Fruit fly (Drosophila melanogaster) whole organism, pupa: Measurements from ENCODE around the gene CG4842.
A peak's percentile ranks its signal among the peaks of the same experiment; 100 is the strongest.

Experiments
- CG10348 ChIP-seq: fragments of 200-800 bp; sonication (Bioruptor generic); IDR thresholded peaks from 2 replicates; pipeline ENCODE4 v1.3.6; 2022; ENCODE audit warnings: missing biosample characterization, missing genetic modification characterization
- CG12605 ChIP-seq: fragments of 200-800 bp; sonication (Bioruptor generic); IDR thresholded peaks from 2 replicates; pipeline ENCODE4 v1.3.6; 2022; ENCODE audit warnings: missing biosample characterization, missing genetic modification characterization
- CG13204 ChIP-seq: fragments of 200-800 bp; sonication (Bioruptor generic); optimal IDR thresholded peaks from 2 replicates; lab custom pipeline; 2018; ENCODE audit warnings: missing biosample characterization, mild to moderate bottlenecking, missing genetic modification characterization, moderate library complexity
- CG14655 ChIP-seq: fragments of 200-800 bp; sonication (Bioruptor generic); optimal IDR thresholded peaks from 3 replicates; lab custom pipeline; 2017; ENCODE audit warnings: mild to moderate bottlenecking, missing biosample characterization, missing genetic modification reagents, missing genetic modification characterization
- CG15710 ChIP-seq: fragments of 200-800 bp; sonication (Bioruptor generic); optimal IDR thresholded peaks from 2 replicates; lab custom pipeline; 2018; ENCODE audit warnings: missing biosample characterization, mild to moderate bottlenecking, missing genetic modification characterization, moderate library complexity
- CG17806 ChIP-seq: fragments of 200-800 bp; sonication (Bioruptor generic); optimal IDR thresholded peaks from 2 replicates; lab custom pipeline; 2018; ENCODE audit warnings: missing biosample characterization, mild to moderate bottlenecking, missing genetic modification characterization, moderate library complexity
- CG32121 ChIP-seq: fragments of 200-800 bp; sonication (Bioruptor generic); IDR thresholded peaks from 2 replicates; pipeline ENCODE4 v1.3.6; 2022; ENCODE audit warnings: missing biosample characterization, missing genetic modification characterization
- CG34367 ChIP-seq: fragments of 200-800 bp; sonication (Bioruptor generic); optimal IDR thresholded peaks from 2 replicates; lab custom pipeline; 2018; ENCODE audit warnings: missing biosample characterization, mild to moderate bottlenecking, missing genetic modification characterization
- CG4496 ChIP-seq: fragments of 200-800 bp; sonication (Bioruptor generic); IDR thresholded peaks from 3 replicates; pipeline ENCODE4 v1.3.6; 2022; ENCODE audit warnings: missing biosample characterization, missing genetic modification characterization
- CG8159 ChIP-seq: fragments of 200-800 bp; sonication (Bioruptor generic); optimal IDR thresholded peaks from 3 replicates; lab custom pipeline; 2018; ENCODE audit warnings: missing biosample characterization, mild to moderate bottlenecking, missing genetic modification characterization, moderate library complexity
- CG8301 ChIP-seq: fragments of 200-800 bp; sonication (Bioruptor generic); optimal IDR thresholded peaks from 2 replicates; lab custom pipeline; 2018; ENCODE audit warnings: missing biosample characterization, mild to moderate bottlenecking, missing genetic modification characterization
- CG9948 ChIP-seq: fragments of 200-800 bp; sonication (Bioruptor generic); optimal IDR thresholded peaks from 2 replicates; lab custom pipeline; 2018; ENCODE audit warnings: missing biosample characterization, mild to moderate bottlenecking, missing genetic modification characterization, moderate library complexity
- D1 ChIP-seq: fragments of 200-800 bp; sonication (Bioruptor generic); optimal IDR thresholded peaks from 2 replicates; lab custom pipeline; 2018; ENCODE audit warnings: missing biosample characterization, mild to moderate bottlenecking, missing genetic modification characterization, moderate library complexity
- EcR ChIP-seq: fragments of 200-800 bp; sonication (Bioruptor generic); optimal IDR thresholded peaks from 3 replicates; lab custom pipeline; 2019; ENCODE audit warnings: missing biosample characterization, missing genetic modification characterization, mild to moderate bottlenecking, moderate library complexity, missing genetic modification reagents
- Ets98B ChIP-seq: fragments of 200-800 bp; sonication (Bioruptor generic); IDR thresholded peaks from 2 replicates; pipeline ENCODE4 v1.3.6; 2022; ENCODE audit warnings: missing biosample characterization, missing genetic modification characterization
- Pif1A ChIP-seq: fragments of 200-800 bp; sonication (Bioruptor generic); optimal IDR thresholded peaks from 3 replicates; lab custom pipeline; 2016; ENCODE audit warnings: missing biosample characterization, missing genetic modification characterization
- Pif1B ChIP-seq: fragments of 200-800 bp; sonication (Bioruptor generic); optimal IDR thresholded peaks from 3 replicates; lab custom pipeline; 2016; ENCODE audit warnings: missing biosample characterization, missing genetic modification characterization
- Snoo ChIP-seq: fragments of 200-800 bp; sonication (Bioruptor generic); optimal IDR thresholded peaks from 3 replicates; lab custom pipeline; 2017; ENCODE audit warnings: missing biosample characterization, mild to moderate bottlenecking, missing genetic modification characterization, inconsistent platforms
- fd96Ca ChIP-seq: fragments of 200-800 bp; sonication (Bioruptor generic); IDR thresholded peaks from 3 replicates; pipeline ENCODE4 v1.3.6; 2022; ENCODE audit warnings: missing biosample characterization, missing genetic modification characterization
- gl ChIP-seq: fragments of 200-800 bp; sonication (Bioruptor generic); optimal IDR thresholded peaks from 2 replicates; lab custom pipeline; 2018; ENCODE audit warnings: missing biosample characterization, mild to moderate bottlenecking, missing genetic modification characterization
- rn ChIP-seq: fragments of 200-800 bp; sonication (Bioruptor generic); IDR thresholded peaks from 2 replicates; pipeline ENCODE4 v1.3.6; 2022; ENCODE audit warnings: missing biosample characterization, missing genetic modification characterization

CG4842 gene

DNA sequence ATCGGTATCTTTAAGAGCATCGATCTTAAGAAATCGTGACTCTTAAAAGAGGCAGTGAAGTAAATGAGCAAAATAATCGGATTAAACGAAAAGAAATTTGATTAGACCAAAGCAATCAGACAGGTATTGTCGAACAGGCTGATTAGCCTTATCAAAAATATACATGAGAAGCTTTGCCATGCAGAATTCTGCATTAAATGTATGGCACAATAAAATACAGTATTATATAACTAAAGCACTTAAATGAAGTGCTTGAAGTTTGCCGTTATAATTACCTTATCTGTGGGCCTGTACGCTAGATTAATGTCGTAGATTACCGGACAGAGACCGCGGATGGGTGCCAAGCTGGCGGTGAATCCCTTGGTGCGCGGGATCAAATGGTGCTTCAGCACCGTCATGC, 14.9 kb downstream of the CG4842 start:
- TF ChIP-seq rn (GFP tag; lab: Robert Waterston, UW): no peak
- TF ChIP-seq CG10348 (GFP tag; lab: Robert Waterston, UW): no peak
- no peak for TF ChIP-seq D1 (tag; lab: Kevin White, UChicago)
- no peak for TF ChIP-seq gl (tag; lab: Kevin White, UChicago)
- TF ChIP-seq CG17806 (tag; lab: Kevin White, UChicago): no peak
- TF ChIP-seq Snoo (tag; lab: Kevin White, UChicago): no peak
- TF ChIP-seq Pif1B (GFP tag; lab: Kevin White, UChicago): no peak
- no peak for TF ChIP-seq EcR (GFP tag; lab: Kevin White, UChicago)
- TF ChIP-seq CG12605: no peak
- no peak for TF ChIP-seq Pif1A (GFP tag; lab: Kevin White, UChicago)
- no peak for TF ChIP-seq CG14655 (GFP tag; lab: Kevin White, UChicago)
- TF ChIP-seq CG34367: no peak
- no peak for TF ChIP-seq Ets98B (GFP tag; lab: Robert Waterston, UW)
- no peak for TF ChIP-seq CG32121 (GFP tag; lab: Robert Waterston, UW)
- no peak for TF ChIP-seq CG4496
- no peak for TF ChIP-seq CG8159 (tag; lab: Kevin White, UChicago)
- no peak for TF ChIP-seq fd96Ca
- no peak for TF ChIP-seq CG9948 (tag; lab: Kevin White, UChicago)
- no peak for TF ChIP-seq CG13204 (GFP tag; lab: Kevin White, UChicago)
- no peak for TF ChIP-seq CG15710 (tag; lab: Kevin White, UChicago)

dm6 chr3L:16384145-16384705, 16.0 kb downstream of the CG4842 start:
- TF ChIP-seq CG8159 (tag; lab: Kevin White, UChicago): no peak
- TF ChIP-seq Pif1A (GFP tag; lab: Kevin White, UChicago): no peak
- peak; percentile 12 for TF ChIP-seq CG8301 (tag; lab: Kevin White, UChicago)
- no peak for TF ChIP-seq CG17806 (tag; lab: Kevin White, UChicago)
- TF ChIP-seq CG15710 (tag; lab: Kevin White, UChicago): no peak
- no peak for TF ChIP-seq D1 (tag; lab: Kevin White, UChicago)
- no peak for TF ChIP-seq CG10348 (GFP tag; lab: Robert Waterston, UW)
- TF ChIP-seq CG14655 (GFP tag; lab: Kevin White, UChicago): no peak
- TF ChIP-seq CG34367: no peak
- TF ChIP-seq CG32121 (GFP tag; lab: Robert Waterston, UW): no peak
- peak; percentile 41; the same call in 1 of the 3 replicates for TF ChIP-seq CG4496
- no peak for TF ChIP-seq CG9948 (tag; lab: Kevin White, UChicago)
- TF ChIP-seq CG13204 (GFP tag; lab: Kevin White, UChicago): no peak
- peak; percentile 37; the same call in 1 of the 2 replicates for TF ChIP-seq CG12605
- TF ChIP-seq gl (tag; lab: Kevin White, UChicago): peak; percentile 18
- TF ChIP-seq rn (GFP tag; lab: Robert Waterston, UW): no peak
- 0 out of 2 replicates have a peak, but pooled peaks have one; percentile 32 for TF ChIP-seq Ets98B (GFP tag; lab: Robert Waterston, UW)
- TF ChIP-seq EcR (GFP tag; lab: Kevin White, UChicago): no peak
- TF ChIP-seq Snoo (tag; lab: Kevin White, UChicago): no peak
- TF ChIP-seq Pif1B (GFP tag; lab: Kevin White, UChicago): no peak
- peak; percentile 40; the same call in 1 of the 3 replicates for TF ChIP-seq fd96Ca

dm6 chr3L:16385252-16385879, 17.2 kb downstream of the CG4842 start:
- TF ChIP-seq EcR (GFP tag; lab: Kevin White, UChicago): peak; percentile 93
- 0 out of 3 replicates have a peak, but pooled peaks have one; percentile 52 for TF ChIP-seq CG4496
- TF ChIP-seq Pif1A (GFP tag; lab: Kevin White, UChicago): peak; percentile 43
- no peak for TF ChIP-seq CG13204 (GFP tag; lab: Kevin White, UChicago)
- 0 out of 2 replicates have a peak, but pooled peaks have one; percentile 14 for TF ChIP-seq CG12605
- TF ChIP-seq, all 21 proteins: peak for 4

DNA sequence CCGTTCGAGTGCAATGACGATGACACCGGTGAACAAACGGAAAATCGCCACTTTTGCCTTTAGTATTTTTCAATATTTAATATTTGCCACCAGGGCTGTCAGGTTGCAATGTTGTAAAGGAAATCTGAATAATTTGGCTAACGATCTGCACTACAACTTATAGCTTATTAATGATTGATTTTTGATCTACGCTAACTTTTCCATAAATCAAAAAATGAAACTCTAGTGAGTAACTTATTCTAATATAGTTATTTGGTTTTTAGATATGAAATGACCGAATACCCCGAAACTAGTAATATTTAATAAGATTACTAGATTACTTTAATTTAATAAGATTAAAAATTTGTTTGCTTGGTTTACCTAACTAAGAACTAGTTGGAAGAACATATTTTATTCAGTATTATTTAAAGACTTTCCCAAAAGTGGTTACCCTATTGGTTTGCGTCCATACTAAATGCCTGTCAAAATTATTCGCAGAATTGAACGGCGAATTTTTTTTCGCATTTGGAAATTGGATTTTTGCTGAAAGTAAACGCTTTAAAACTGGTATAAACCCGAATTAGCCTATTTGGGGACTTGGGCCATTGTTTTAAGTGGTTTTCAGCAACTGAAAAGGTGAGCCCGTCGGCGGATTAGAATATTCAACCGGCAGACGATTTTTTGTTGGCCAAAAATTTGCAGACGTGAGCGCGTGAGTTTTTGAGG, 17.8 kb downstream of the CG4842 start, which contains the start of the genes Agpat3 and RAF2:
Gene Agpat3 (minus strand): TSS at position 78 of the 705 bp plus-strand sequence.
Gene RAF2 (plus strand): TSS at position 448 of the 705 bp plus-strand sequence.
- no peak for TF ChIP-seq CG32121 (GFP tag; lab: Robert Waterston, UW)
- peak; percentile 34 for TF ChIP-seq CG17806 (tag; lab: Kevin White, UChicago)
- TF ChIP-seq CG13204 (GFP tag; lab: Kevin White, UChicago): no peak
- TF ChIP-seq CG9948 (tag; lab: Kevin White, UChicago): peak; percentile 35
- TF ChIP-seq gl (tag; lab: Kevin White, UChicago): no peak
- TF ChIP-seq Pif1B (GFP tag; lab: Kevin White, UChicago): no peak
- peak; percentile 55 for TF ChIP-seq CG15710 (tag; lab: Kevin White, UChicago)
- 0 out of 2 replicates have a peak, but pooled peaks have one; percentile 13 for TF ChIP-seq rn (GFP tag; lab: Robert Waterston, UW)
- peak; percentile 48 for TF ChIP-seq CG8159 (tag; lab: Kevin White, UChicago)
- no peak for TF ChIP-seq CG34367
- 0 out of 2 replicates have a peak, but pooled peaks have one; percentile 5 for TF ChIP-seq CG12605
- TF ChIP-seq, all 21 proteins: peak for 6

dm6 chr3L:16390793-16391192, 22.6 kb downstream of the CG4842 start:
- no peak for TF ChIP-seq fd96Ca
- no peak for TF ChIP-seq CG13204 (GFP tag; lab: Kevin White, UChicago)
- TF ChIP-seq Pif1B (GFP tag; lab: Kevin White, UChicago): no peak
- TF ChIP-seq CG14655 (GFP tag; lab: Kevin White, UChicago): no peak
- TF ChIP-seq CG10348 (GFP tag; lab: Robert Waterston, UW): no peak
- no peak for TF ChIP-seq CG12605
- no peak for TF ChIP-seq Ets98B (GFP tag; lab: Robert Waterston, UW)
- TF ChIP-seq CG34367: no peak
- TF ChIP-seq CG17806 (tag; lab: Kevin White, UChicago): no peak
- no peak for TF ChIP-seq Snoo (tag; lab: Kevin White, UChicago)
- TF ChIP-seq gl (tag; lab: Kevin White, UChicago): no peak
- no peak for TF ChIP-seq D1 (tag; lab: Kevin White, UChicago)
- no peak for TF ChIP-seq Pif1A (GFP tag; lab: Kevin White, UChicago)
- no peak for TF ChIP-seq rn (GFP tag; lab: Robert Waterston, UW)
- TF ChIP-seq CG8159 (tag; lab: Kevin White, UChicago): no peak
- TF ChIP-seq CG4496: no peak
- no peak for TF ChIP-seq CG32121 (GFP tag; lab: Robert Waterston, UW)
- TF ChIP-seq EcR (GFP tag; lab: Kevin White, UChicago): no peak
- TF ChIP-seq, all 21 proteins: peak for 0
